Worm (Caenorhabditis elegans): Measurements from ENCODE around the gene nep-2.

The nep-2 gene

ce11 chrII:2772166-2772565 is 46.6 kb upstream of the nep-2 start, which contains the start of gene sdz-10:
Gene sdz-10, minus strand, starts transcription at chrII:2772266.
- no peak for TF ChIP-seq F23B12.7 (tag; optimal IDR thresholded peaks at IDR 0.05; ENCODE audit: insufficient read depth)
- TF ChIP-seq Y67H2A.10 (GFP tag; conservative IDR thresholded peaks at IDR 0.05), result no peak
- no peak for TF ChIP-seq mes-4 (tag; optimal IDR thresholded peaks at IDR 0.05)
- TF ChIP-seq sea-2 (GFP tag; IDR thresholded peaks at IDR 0.05), result no peak
- no peak for TF ChIP-seq die-1 (tag; optimal IDR thresholded peaks at IDR 0.05)
- no peak for TF ChIP-seq ceh-58 (GFP tag; IDR thresholded peaks at IDR 0.05)
- TF ChIP-seq him-1 (tag; optimal IDR thresholded peaks at IDR 0.05), result no peak
- TF ChIP-seq tbp1 (GFP tag; optimal IDR thresholded peaks at IDR 0.05), result no peak
- TF ChIP-seq B0336.3 (GFP tag; IDR thresholded peaks at IDR 0.05), result no peak
- no peak for TF ChIP-seq lsl-1 (GFP tag; optimal IDR thresholded peaks at IDR 0.05)
- no peak for TF ChIP-seq akir-1 (GFP tag; optimal IDR thresholded peaks at IDR 0.05)
- no peak for TF ChIP-seq F39B2.1 (GFP tag; IDR thresholded peaks at IDR 0.05)
- no peak for TF ChIP-seq K12H6.12 (tag; optimal IDR thresholded peaks at IDR 0.05)
- no peak for TF ChIP-seq tbx-9 (tag; optimal IDR thresholded peaks at IDR 0.05; ENCODE audit: borderline replicate concordance)
- no peak for TF ChIP-seq snpc-1.1 (tag; optimal IDR thresholded peaks at IDR 0.05; ENCODE audit: insufficient read depth)
- no peak for TF ChIP-seq egl-44 (GFP tag; IDR thresholded peaks at IDR 0.05)
- no peak for TF ChIP-seq cebp-2 (GFP tag; IDR thresholded peaks at IDR 0.05)
- TF ChIP-seq tlf-1 (GFP tag; optimal IDR thresholded peaks at IDR 0.05), result no peak
- TF ChIP-seq zim-3 (tag; optimal IDR thresholded peaks at IDR 0.05), result no peak
- TF ChIP-seq sptf-2 (GFP tag; optimal IDR thresholded peaks at IDR 0.05), result no peak

- TF ChIP-seq die-1 (tag; optimal IDR thresholded peaks at IDR 0.05), result no peak
- no peak for TF ChIP-seq C17E4.6 (GFP tag; IDR thresholded peaks at IDR 0.05)
- no peak for TF ChIP-seq madf-8 (GFP tag; conservative IDR thresholded peaks at IDR 0.05)
- TF ChIP-seq lag-1 (GFP tag; IDR thresholded peaks at IDR 0.05), result no peak
- no peak for TF ChIP-seq C06A6.2 (GFP tag; conservative IDR thresholded peaks at IDR 0.05)
- TF ChIP-seq nhr-27 (tag; optimal IDR thresholded peaks at IDR 0.05), result no peak
- TF ChIP-seq ets-4 (GFP tag; optimal IDR thresholded peaks at IDR 0.05), result no peak
- no peak for TF ChIP-seq dpff-1 (tag; optimal IDR thresholded peaks at IDR 0.05)
- TF ChIP-seq zim-3 (tag; optimal IDR thresholded peaks at IDR 0.05), result no peak
- no peak for TF ChIP-seq sea-2 (GFP tag; IDR thresholded peaks at IDR 0.05)
- TF ChIP-seq tbp1 (GFP tag; optimal IDR thresholded peaks at IDR 0.05), result no peak
- no peak for TF ChIP-seq Y67H2A.10 (GFP tag; conservative IDR thresholded peaks at IDR 0.05)
- TF ChIP-seq mel-28 (tag; optimal IDR thresholded peaks at IDR 0.05; ENCODE audit: borderline replicate concordance), result no peak
- TF ChIP-seq F52B5.7 (tag; optimal IDR thresholded peaks at IDR 0.05), result no peak
These were observed 45.2 kb upstream of the nep-2 start, which contains the start of gene fbxb-105 for ce11 chrII:2770788-2771187. Gene fbxb-105, minus strand, starts transcription at chrII:2770888.

- no peak for TF ChIP-seq K12H6.12 (tag; optimal IDR thresholded peaks at IDR 0.05)
- TF ChIP-seq madf-8 (GFP tag; conservative IDR thresholded peaks at IDR 0.05), result no peak
- TF ChIP-seq ztf-25 (GFP tag; IDR thresholded peaks at IDR 0.05), result no peak
- TF ChIP-seq lsy-27 (tag; optimal IDR thresholded peaks at IDR 0.05; ENCODE audit: borderline replicate concordance, insufficient read depth), result no peak
- TF ChIP-seq madf-6 (GFP tag; IDR thresholded peaks at IDR 0.05), result no peak
- no peak for TF ChIP-seq snpc-1.3 (tag; optimal IDR thresholded peaks at IDR 0.05; ENCODE audit: insufficient read depth)
- TF ChIP-seq B0035.1 (tag; optimal IDR thresholded peaks at IDR 0.05), result no peak
- TF ChIP-seq nhr-90 (tag; optimal IDR thresholded peaks at IDR 0.05), result no peak
- TF ChIP-seq F39B2.1 (GFP tag; IDR thresholded peaks at IDR 0.05), result no peak
- no peak for TF ChIP-seq nhr-27 (tag; optimal IDR thresholded peaks at IDR 0.05)
- no peak for TF ChIP-seq cebp-2 (GFP tag; IDR thresholded peaks at IDR 0.05)
- no peak for TF ChIP-seq T26A5.8 (tag; optimal IDR thresholded peaks at IDR 0.05)
- TF ChIP-seq ekl-4 (GFP tag; IDR thresholded peaks at IDR 0.05), result no peak
- no peak for TF ChIP-seq aptf-2 (GFP tag; conservative IDR thresholded peaks at IDR 0.05)
- TF ChIP-seq akir-1 (GFP tag; optimal IDR thresholded peaks at IDR 0.05), result no peak
These were observed 43.5 kb upstream of the nep-2 start, which contains the start of gene F08D12.7 for ce11 chrII:2769021-2769420. Gene F08D12.7, minus strand, starts transcription at chrII:2769121.

All from whole organism, young adult.